Fruit fly (Drosophila melanogaster) whole organism, embryonic: Measurements from ENCODE around the gene kraken.
A peak's percentile ranks its signal among the peaks of the same experiment; 100 is the strongest.

ENCODE experiments used
- Aef1 ChIP-seq: fragments of 200-800 bp; sonication (Bioruptor generic); IDR thresholded peaks from 3 replicates; pipeline ENCODE4 v1.3.6; 2022; ENCODE audit warnings: missing biosample characterization, missing genetic modification characterization
- C15 ChIP-seq: fragments of 200-800 bp; sonication (Bioruptor generic); IDR thresholded peaks from 3 replicates; pipeline ENCODE4 v1.3.6; 2022; ENCODE audit warnings: missing biosample characterization, missing genetic modification characterization
- CG10959 ChIP-seq: fragments of 200-800 bp; sonication (Bioruptor generic); IDR thresholded peaks from 2 replicates; pipeline ENCODE4 v1.3.6; 2022; ENCODE audit warnings: missing biosample characterization, missing genetic modification characterization
- CG10979 ChIP-seq: fragments of 200-800 bp; sonication (Bioruptor generic); optimal IDR thresholded peaks from 2 replicates; lab custom pipeline; 2018; ENCODE audit warnings: missing biosample characterization, mild to moderate bottlenecking, missing genetic modification characterization, moderate library complexity
- CG11398 ChIP-seq: fragments of 200-800 bp; sonication (Bioruptor generic); optimal IDR thresholded peaks from 2 replicates; lab custom pipeline; 2016; ENCODE audit warnings: missing biosample characterization, missing genetic modification characterization
- CG11695 ChIP-seq: fragments of 200-800 bp; sonication (Bioruptor generic); IDR thresholded peaks from 3 replicates; pipeline ENCODE4 v1.3.6; 2022; ENCODE audit warnings: missing biosample characterization, missing genetic modification characterization
- CG12155 ChIP-seq: fragments of 200-800 bp; sonication (Bioruptor generic); optimal IDR thresholded peaks from 3 replicates; lab custom pipeline; 2016; ENCODE audit warnings: missing biosample characterization, missing genetic modification characterization
- CG12236 ChIP-seq: fragments of 200-800 bp; sonication (Bioruptor generic); optimal IDR thresholded peaks from 2 replicates; lab custom pipeline; 2016; ENCODE audit warnings: missing biosample characterization, missing genetic modification characterization
- CG12769 ChIP-seq: fragments of 200-800 bp; sonication (Bioruptor generic); optimal IDR thresholded peaks from 2 replicates; lab custom pipeline; 2019; ENCODE audit warnings: missing biosample characterization, mild to moderate bottlenecking, missing genetic modification characterization, moderate library complexity
- CG14667 ChIP-seq: fragments of 200-800 bp; sonication (Bioruptor generic); IDR thresholded peaks from 2 replicates; pipeline ENCODE4 v1.3.6; 2022; ENCODE audit warnings: missing biosample characterization, missing genetic modification characterization
- CG15479 ChIP-seq: fragments of 200-800 bp; sonication (Bioruptor generic); optimal IDR thresholded peaks from 3 replicates; lab custom pipeline; 2019; ENCODE audit warnings: missing biosample characterization, mild to moderate bottlenecking, missing genetic modification characterization, moderate library complexity
- CG18011 ChIP-seq: fragments of 200-800 bp; sonication (Bioruptor generic); optimal IDR thresholded peaks from 2 replicates; lab custom pipeline; 2017; ENCODE audit warnings: missing biosample characterization, missing genetic modification characterization, mild to moderate bottlenecking, moderate library complexity, missing genotype
- CG1832 ChIP-seq: fragments of 200-800 bp; sonication (Bioruptor generic); optimal IDR thresholded peaks from 2 replicates; lab custom pipeline; 2017; ENCODE audit warnings: missing biosample characterization, mild to moderate bottlenecking, missing genetic modification characterization, inconsistent platforms
- CG2875 ChIP-seq: fragments of 200-800 bp; sonication (Bioruptor generic); optimal IDR thresholded peaks from 2 replicates; lab custom pipeline; 2017; ENCODE audit warnings: missing biosample characterization, mild to moderate bottlenecking, missing genetic modification characterization, missing genetic modification reagents
- CG30020 ChIP-seq: fragments of 200-800 bp; optimal IDR thresholded peaks from 2 replicates; lab custom pipeline; 2019; ENCODE audit warnings: missing biosample characterization, mild to moderate bottlenecking, missing genetic modification characterization, moderate library complexity
- CG30431 ChIP-seq: fragments of 200-800 bp; sonication (Bioruptor generic); optimal IDR thresholded peaks from 2 replicates; lab custom pipeline; 2017; ENCODE audit warnings: missing biosample characterization, missing genetic modification characterization
- CG31365 ChIP-seq: fragments of 200-800 bp; sonication (Bioruptor generic); optimal IDR thresholded peaks from 2 replicates; lab custom pipeline; 2018; ENCODE audit warnings: missing biosample characterization, mild to moderate bottlenecking, missing genetic modification characterization
- CG8089 ChIP-seq: fragments of 200-800 bp; sonication (Bioruptor generic); optimal IDR thresholded peaks from 3 replicates; lab custom pipeline; 2016; ENCODE audit warnings: missing biosample characterization, missing genetic modification characterization
- CG8388 ChIP-seq: fragments of 200-800 bp; sonication (Bioruptor generic); optimal IDR thresholded peaks from 2 replicates; lab custom pipeline; 2019; ENCODE audit warnings: missing biosample characterization, mild to moderate bottlenecking, missing genetic modification characterization, moderate library complexity
- CG8924 ChIP-seq: fragments of 200-800 bp; optimal IDR thresholded peaks from 3 replicates; lab custom pipeline; 2019; ENCODE audit warnings: missing biosample characterization, mild to moderate bottlenecking, missing genetic modification characterization, moderate library complexity
- Dbx ChIP-seq: fragments of 200-800 bp; sonication (Bioruptor generic); IDR thresholded peaks from 3 replicates; pipeline ENCODE4 v1.3.6; 2022; ENCODE audit warnings: missing biosample characterization, missing genetic modification characterization
- Deaf1 ChIP-seq: fragments of 200-800 bp; optimal IDR thresholded peaks from 3 replicates; lab custom pipeline; 2019; ENCODE audit warnings: missing biosample characterization, mild to moderate bottlenecking, missing genetic modification characterization, moderate library complexity
- HLH3B ChIP-seq: fragments of 200-800 bp; sonication (Bioruptor generic); IDR thresholded peaks from 2 replicates; pipeline ENCODE4 v1.3.6; 2022; ENCODE audit warnings: missing biosample characterization, missing genetic modification characterization
- HLHmδ ChIP-seq: fragments of 200-800 bp; sonication (Bioruptor generic); optimal IDR thresholded peaks from 2 replicates; lab custom pipeline; 2018; ENCODE audit warnings: missing biosample characterization, mild to moderate bottlenecking, missing genetic modification characterization, moderate library complexity
- HmgD ChIP-seq: fragments of 200-800 bp; sonication (Bioruptor generic); optimal IDR thresholded peaks from 3 replicates; lab custom pipeline; 2016; ENCODE audit warnings: missing biosample characterization, missing genetic modification characterization
- Hr3 ChIP-seq: fragments of 200-800 bp; sonication (Bioruptor generic); optimal IDR thresholded peaks from 3 replicates; lab custom pipeline; 2016; ENCODE audit warnings: missing biosample characterization, missing genetic modification characterization
- Mes4 ChIP-seq: fragments of 200-800 bp; sonication (Bioruptor generic); optimal IDR thresholded peaks from 2 replicates; lab custom pipeline; 2016; ENCODE audit warnings: missing biosample characterization, missing genetic modification characterization
- Nf-YB ChIP-seq: fragments of 200-800 bp; sonication (Bioruptor generic); optimal IDR thresholded peaks from 3 replicates; lab custom pipeline; 2019; ENCODE audit warnings: missing biosample characterization, mild to moderate bottlenecking, missing genetic modification characterization, moderate library complexity
- Poxn ChIP-seq: fragments of 200-800 bp; sonication (Bioruptor generic); IDR thresholded peaks from 2 replicates; pipeline ENCODE4 v1.3.6; 2022; ENCODE audit warnings: missing biosample characterization, missing genetic modification characterization
- Ssrp ChIP-seq: fragments of 200-800 bp; sonication (Bioruptor generic); optimal IDR thresholded peaks from 2 replicates; lab custom pipeline; 2018; ENCODE audit warnings: missing biosample characterization, mild to moderate bottlenecking, missing genetic modification characterization, moderate library complexity
- TFAM ChIP-seq: fragments of 200-800 bp; sonication (Bioruptor generic); optimal IDR thresholded peaks from 2 replicates; lab custom pipeline; 2017; ENCODE audit warnings: missing biosample characterization, missing genetic modification characterization, inconsistent platforms
- Usf ChIP-seq: fragments of 200-800 bp; sonication (Bioruptor generic); optimal IDR thresholded peaks from 2 replicates; lab custom pipeline; 2017; ENCODE audit warnings: missing genotype, missing biosample characterization, missing genetic modification characterization
- Xbp1 ChIP-seq: fragments of 200-800 bp; sonication (Bioruptor generic); optimal IDR thresholded peaks from 3 replicates; lab custom pipeline; 2016; ENCODE audit warnings: missing biosample characterization, mild to moderate bottlenecking, missing genetic modification characterization
- az2 ChIP-seq: fragments of 200-800 bp; sonication (Bioruptor generic); optimal IDR thresholded peaks from 3 replicates; lab custom pipeline; 2016; ENCODE audit warnings: missing biosample characterization, missing genetic modification characterization
- bowl ChIP-seq: fragments of 200-800 bp; sonication (Bioruptor generic); IDR thresholded peaks from 2 replicates; pipeline ENCODE4 v1.3.6; 2022; ENCODE audit warnings: missing biosample characterization, missing genetic modification characterization
- crc ChIP-seq: fragments of 200-800 bp; sonication (Bioruptor generic); optimal IDR thresholded peaks from 2 replicates; lab custom pipeline; 2016; ENCODE audit warnings: missing biosample characterization, missing genetic modification characterization
- cwo ChIP-seq: fragments of 200-800 bp; sonication (Bioruptor generic); optimal IDR thresholded peaks from 3 replicates; lab custom pipeline; 2017; ENCODE audit warnings: missing biosample characterization, missing genetic modification characterization, mild to moderate bottlenecking, moderate library complexity, missing genetic modification reagents
- dpn ChIP-seq, 2 experiments: fragments of 200-800 bp; sonication (Bioruptor generic); optimal IDR thresholded peaks; 3 replicates each; lab custom pipeline; 2016; ENCODE audit warnings: missing biosample characterization in 2 of 2, missing genetic modification characterization in 2 of 2
- ems ChIP-seq: fragments of 200-800 bp; sonication (Bioruptor generic); optimal IDR thresholded peaks from 3 replicates; lab custom pipeline; 2016; ENCODE audit warnings: missing biosample characterization, missing genetic modification characterization
- en ChIP-seq: fragments of 200-800 bp; sonication (Bioruptor generic); optimal IDR thresholded peaks from 2 replicates; lab custom pipeline; 2016; ENCODE audit warnings: missing biosample characterization, missing genetic modification characterization
- gcm2 ChIP-seq: fragments of 200-800 bp; sonication (Bioruptor generic); optimal IDR thresholded peaks from 2 replicates; lab custom pipeline; 2016; ENCODE audit warnings: missing biosample characterization, missing genetic modification characterization
- gro ChIP-seq: fragments of 200-800 bp; sonication (Bioruptor generic); optimal IDR thresholded peaks from 2 replicates; lab custom pipeline; 2016; ENCODE audit warnings: missing biosample characterization, missing genetic modification characterization
- jumu ChIP-seq: fragments of 200-800 bp; sonication (Bioruptor generic); optimal IDR thresholded peaks from 3 replicates; lab custom pipeline; 2016; ENCODE audit warnings: missing biosample characterization, missing genetic modification characterization
- lab ChIP-seq: fragments of 200-800 bp; sonication (Bioruptor generic); optimal IDR thresholded peaks from 3 replicates; lab custom pipeline; 2017; ENCODE audit warnings: missing biosample characterization, missing genetic modification characterization, mild to moderate bottlenecking, moderate library complexity, missing genetic modification reagents
- nerfin-2 ChIP-seq: fragments of 200-800 bp; sonication (Bioruptor generic); IDR thresholded peaks from 2 replicates; pipeline ENCODE4 v1.3.6; 2022; ENCODE audit warnings: missing biosample characterization, missing genetic modification characterization; ENCODE audit not compliant: partially characterized antibody
- otp ChIP-seq: fragments of 200-800 bp; sonication (Bioruptor generic); IDR thresholded peaks from 3 replicates; pipeline ENCODE4, ENCODE4 v1.3.6; 2022; ENCODE audit warnings: missing biosample characterization, missing genetic modification characterization
- run ChIP-seq: fragments of 200-800 bp; sonication (Bioruptor generic); optimal IDR thresholded peaks from 3 replicates; lab custom pipeline; 2018; ENCODE audit warnings: missing biosample characterization, mild to moderate bottlenecking, missing genetic modification characterization
- ttk ChIP-seq: fragments of 200-800 bp; sonication (Bioruptor generic); IDR thresholded peaks from 2 replicates; pipeline ENCODE4 v2.1.2; 2022; ENCODE audit warnings: missing biosample characterization, missing genetic modification characterization
- z ChIP-seq: fragments of 200-800 bp; sonication (Bioruptor generic); IDR thresholded peaks from 3 replicates; pipeline ENCODE4 v1.3.6; 2022; ENCODE audit warnings: missing biosample characterization, missing genetic modification characterization
- zf30C ChIP-seq: fragments of 200-800 bp; sonication (Bioruptor generic); optimal IDR thresholded peaks from 3 replicates; lab custom pipeline; 2018; ENCODE audit warnings: missing biosample characterization, mild to moderate bottlenecking, missing genetic modification characterization
- zfh2 ChIP-seq: fragments of 200-800 bp; sonication (Bioruptor generic); optimal IDR thresholded peaks from 2 replicates; lab custom pipeline; 2016; ENCODE audit warnings: missing biosample characterization, missing genetic modification characterization

Gene kraken

dm6 chr2L:852647-853111 lies at the start of gene kraken, which contains the start of gene CG4291 (continued):
- TF ChIP-seq en (GFP tag; lab: Kevin White, UChicago), result peak; percentile 0
- peak; percentile 20 for TF ChIP-seq Hr3 (GFP tag; lab: Kevin White, UChicago)
- TF ChIP-seq CG8089 (GFP tag; lab: Kevin White, UChicago), result peak; percentile 51
- TF ChIP-seq HLHmδ (GFP tag; lab: Kevin White, UChicago), result peak; percentile 55
- TF ChIP-seq TFAM (GFP tag; lab: Kevin White, UChicago), result no peak
- TF ChIP-seq zf30C, result no peak
- peak; percentile 45 for TF ChIP-seq ems (GFP tag; lab: Kevin White, UChicago)
- TF ChIP-seq dpn (GFP tag; optimal IDR thresholded peaks at IDR 0.05; lab: Kevin White, UChicago), result peak; percentile 72 to 74
- peak; percentile 27 for TF ChIP-seq CG30020 (tag; lab: Kevin White, UChicago)
- no peak for TF ChIP-seq Nf-YB
- TF ChIP-seq Usf (GFP tag; lab: Kevin White, UChicago), result no peak
- TF ChIP-seq nerfin-2 (GFP tag; lab: Robert Waterston, UW), result 0 out of 2 replicates have a peak, but pooled peaks have one; percentile 31
- no peak for TF ChIP-seq jumu (GFP tag; lab: Kevin White, UChicago)
- no peak for TF ChIP-seq bowl (GFP tag; lab: Robert Waterston, UW)
- TF ChIP-seq Aef1 (GFP tag; lab: Robert Waterston, UW), result peak; percentile 56
- peak; percentile 54 for TF ChIP-seq cwo (GFP tag; lab: Kevin White, UChicago)
- no peak for TF ChIP-seq CG1832
- peak; percentile 27 for TF ChIP-seq CG18011 (GFP tag; lab: Kevin White, UChicago)
- no peak for TF ChIP-seq C15 (GFP tag; lab: Robert Waterston, UW)
- peak; percentile 67 for TF ChIP-seq zfh2 (GFP tag; lab: Kevin White, UChicago)
- peak; percentile 32 for TF ChIP-seq crc (GFP tag; lab: Kevin White, UChicago)
- peak; percentile 68 for TF ChIP-seq Xbp1 (GFP tag; lab: Kevin White, UChicago)
- peak; percentile 79 for TF ChIP-seq lab (GFP tag; lab: Kevin White, UChicago)
- no peak for TF ChIP-seq CG12236 (GFP tag; lab: Kevin White, UChicago)
- TF ChIP-seq CG2875 (GFP tag; lab: Kevin White, UChicago), result no peak
- no peak for TF ChIP-seq gcm2 (GFP tag; lab: Kevin White, UChicago)
- no peak for TF ChIP-seq CG30431 (GFP tag; lab: Kevin White, UChicago)
- TF ChIP-seq CG14667 (GFP tag; lab: Robert Waterston, UW), result peak; percentile 26; the same call in 1 of the 2 replicates
- TF ChIP-seq gro (GFP tag; lab: Kevin White, UChicago), result peak; percentile 73
- peak; percentile 62 for TF ChIP-seq Deaf1 (tag; lab: Kevin White, UChicago)
- 0 out of 2 replicates have a peak, but pooled peaks have one; percentile 38 for TF ChIP-seq CG10959 (GFP tag; lab: Robert Waterston, UW)
- no peak for TF ChIP-seq z (GFP tag; lab: Robert Waterston, UW)
- TF ChIP-seq CG8924, result peak; percentile 65
- TF ChIP-seq CG10979 (tag; lab: Kevin White, UChicago), result peak; percentile 3
- TF ChIP-seq Mes4 (GFP tag; lab: Kevin White, UChicago), result no peak
- peak; percentile 3 for TF ChIP-seq CG8388
- TF ChIP-seq CG11398 (GFP tag; lab: Kevin White, UChicago), result no peak
- no peak for TF ChIP-seq otp (GFP tag; lab: Robert Waterston, UW)
- no peak for TF ChIP-seq CG11695 (GFP tag; lab: Robert Waterston, UW)
- peak; percentile 23 for TF ChIP-seq HmgD
- no peak for TF ChIP-seq Poxn (GFP tag; lab: Robert Waterston, UW)
- TF ChIP-seq CG31365 (tag; lab: Kevin White, UChicago), result no peak
- TF ChIP-seq CG15479 (GFP tag; lab: Kevin White, UChicago), result peak; percentile 62
- peak; percentile 22; the same call in 1 of the 2 replicates for TF ChIP-seq HLH3B (GFP tag; lab: Robert Waterston, UW)
- peak; percentile 48 for TF ChIP-seq az2 (GFP tag; lab: Kevin White, UChicago)
- peak; percentile 47; the same call in 1 of the 2 replicates for TF ChIP-seq ttk (GFP tag; lab: Robert Waterston, UW)
- TF ChIP-seq CG12155 (GFP tag; lab: Kevin White, UChicago), result peak; percentile 66
- TF ChIP-seq run, result no peak
- TF ChIP-seq CG12769 (tag; lab: Kevin White, UChicago), result peak; percentile 73
- peak; percentile 68; the same call in 2 of the 3 replicates for TF ChIP-seq Dbx (GFP tag; lab: Robert Waterston, UW)
- peak; percentile 2 for TF ChIP-seq Ssrp (tag; lab: Kevin White, UChicago)
